Fruit fly (Drosophila melanogaster): ENCODE results near the gene CG15449.

The CG15449 gene

dm6 chrX:21044278-21044830 lies 3.9 kb upstream of the CG15449 start:
- peak; percentile 66 for TF ChIP-seq CG32121 (GFP tag; IDR thresholded peaks at IDR 0.05)
- TF ChIP-seq CG15710 (tag; optimal IDR thresholded peaks at IDR 0.05) = peak; percentile 15
- TF ChIP-seq D1 (tag; optimal IDR thresholded peaks at IDR 0.05) = no peak
- peak; percentile 50 for TF ChIP-seq CG8159 (tag; optimal IDR thresholded peaks at IDR 0.05)
- peak; percentile 70 for TF ChIP-seq Pif1A (GFP tag; optimal IDR thresholded peaks at IDR 0.05)
- peak; percentile 19 for TF ChIP-seq gl (tag; optimal IDR thresholded peaks at IDR 0.05)
- no peak for TF ChIP-seq CG13204 (GFP tag; optimal IDR thresholded peaks at IDR 0.05)
- no peak for TF ChIP-seq CG9948 (tag; optimal IDR thresholded peaks at IDR 0.05)
- TF ChIP-seq CG17806 (tag; optimal IDR thresholded peaks at IDR 0.05) = peak; percentile 43
- peak; percentile 90 for TF ChIP-seq CG4496 (GFP tag; IDR thresholded peaks at IDR 0.05)
- TF ChIP-seq CG34367 (tag; optimal IDR thresholded peaks at IDR 0.05) = peak; percentile 23
- TF ChIP-seq Pif1B (GFP tag; optimal IDR thresholded peaks at IDR 0.05) = peak; percentile 66
- TF ChIP-seq CG14655 (GFP tag; optimal IDR thresholded peaks at IDR 0.05) = no peak
- peak; percentile 59 for TF ChIP-seq CG8301 (tag; optimal IDR thresholded peaks at IDR 0.05)
- TF ChIP-seq EcR (GFP tag; optimal IDR thresholded peaks at IDR 0.05) = peak; percentile 21
- TF ChIP-seq rn (GFP tag; IDR thresholded peaks at IDR 0.05) = 0 out of 2 replicates have a peak, but pooled peaks have one; percentile 24
- peak; percentile 77 for TF ChIP-seq CG12605 (GFP tag; IDR thresholded peaks at IDR 0.05)
- peak; percentile 82 for TF ChIP-seq Ets98B (GFP tag; IDR thresholded peaks at IDR 0.05)
- TF ChIP-seq CG10348 (GFP tag; IDR thresholded peaks at IDR 0.05) = no peak
- TF ChIP-seq fd96Ca (GFP tag; IDR thresholded peaks at IDR 0.05) = peak; percentile 45; the same call in 2 of the 3 replicates
- no peak for TF ChIP-seq Snoo (tag; optimal IDR thresholded peaks at IDR 0.05)

- TF ChIP-seq Pif1A (GFP tag; optimal IDR thresholded peaks at IDR 0.05) = peak; percentile 77
- TF ChIP-seq fd96Ca (GFP tag; IDR thresholded peaks at IDR 0.05) = peak; percentile 83
- peak; percentile 95 for TF ChIP-seq Ets98B (GFP tag; IDR thresholded peaks at IDR 0.05)
- TF ChIP-seq CG15710 (tag; optimal IDR thresholded peaks at IDR 0.05) = peak; percentile 88
- TF ChIP-seq CG8301 (tag; optimal IDR thresholded peaks at IDR 0.05) = peak; percentile 86
- TF ChIP-seq CG32121 (GFP tag; IDR thresholded peaks at IDR 0.05) = peak; percentile 90
- TF ChIP-seq Snoo (tag; optimal IDR thresholded peaks at IDR 0.05) = peak; percentile 83
- TF ChIP-seq CG34367 (tag; optimal IDR thresholded peaks at IDR 0.05) = peak; percentile 85
- TF ChIP-seq CG8159 (tag; optimal IDR thresholded peaks at IDR 0.05) = peak; percentile 91
- TF ChIP-seq CG12605 (GFP tag; IDR thresholded peaks at IDR 0.05) = peak; percentile 93
- peak; percentile 46 for TF ChIP-seq CG10348 (GFP tag; IDR thresholded peaks at IDR 0.05)
- peak; percentile 35 for TF ChIP-seq D1 (tag; optimal IDR thresholded peaks at IDR 0.05)
- TF ChIP-seq CG9948 (tag; optimal IDR thresholded peaks at IDR 0.05) = peak; percentile 90
- TF ChIP-seq Pif1B (GFP tag; optimal IDR thresholded peaks at IDR 0.05) = peak; percentile 83
- TF ChIP-seq CG4496 (GFP tag; IDR thresholded peaks at IDR 0.05) = peak; percentile 96
- peak; percentile 46 for TF ChIP-seq EcR (GFP tag; optimal IDR thresholded peaks at IDR 0.05)
- peak; percentile 91 for TF ChIP-seq CG17806 (tag; optimal IDR thresholded peaks at IDR 0.05)
- TF ChIP-seq CG13204 (GFP tag; optimal IDR thresholded peaks at IDR 0.05) = peak; percentile 58
- peak; percentile 85 for TF ChIP-seq rn (GFP tag; IDR thresholded peaks at IDR 0.05)
- TF ChIP-seq CG14655 (GFP tag; optimal IDR thresholded peaks at IDR 0.05) = peak; percentile 89
- peak; percentile 79 for TF ChIP-seq gl (tag; optimal IDR thresholded peaks at IDR 0.05)
Measured at dm6 chrX:21042638-21043513, 2.5 kb upstream of the CG15449 start.

- TF ChIP-seq CG13204 (GFP tag; optimal IDR thresholded peaks at IDR 0.05) (no peak), CG14655 (GFP tag; optimal IDR thresholded peaks at IDR 0.05) (no peak), EcR (GFP tag; optimal IDR thresholded peaks at IDR 0.05) (no peak), CG4496 (GFP tag; IDR thresholded peaks at IDR 0.05) (no peak), CG8301 (tag; optimal IDR thresholded peaks at IDR 0.05) (no peak), fd96Ca (GFP tag; IDR thresholded peaks at IDR 0.05) (no peak), CG17806 (tag; optimal IDR thresholded peaks at IDR 0.05) (no peak), Ets98B (GFP tag; IDR thresholded peaks at IDR 0.05) (no peak), CG12605 (GFP tag; IDR thresholded peaks at IDR 0.05) (no peak), CG34367 (tag; optimal IDR thresholded peaks at IDR 0.05) (no peak), D1 (tag; optimal IDR thresholded peaks at IDR 0.05) (no peak)
Measured at dm6 chrX:21041825-21042224, 1.4 kb upstream of the CG15449 start, which contains the start of gene Mgstl. Gene Mgstl, plus strand, starts transcription at chrX:21042125.

- TF ChIP-seq CG17806 (tag; optimal IDR thresholded peaks at IDR 0.05) (no peak), CG14655 (GFP tag; optimal IDR thresholded peaks at IDR 0.05) (no peak), CG34367 (tag; optimal IDR thresholded peaks at IDR 0.05) (no peak), CG8159 (tag; optimal IDR thresholded peaks at IDR 0.05) (peak; percentile 14), Snoo (tag; optimal IDR thresholded peaks at IDR 0.05) (no peak), fd96Ca (GFP tag; IDR thresholded peaks at IDR 0.05) (no peak), gl (tag; optimal IDR thresholded peaks at IDR 0.05) (no peak), CG4496 (GFP tag; IDR thresholded peaks at IDR 0.05) (no peak), CG9948 (tag; optimal IDR thresholded peaks at IDR 0.05) (peak; percentile 10), CG12605 (GFP tag; IDR thresholded peaks at IDR 0.05) (no peak), Ets98B (GFP tag; IDR thresholded peaks at IDR 0.05) (peak; percentile 14; the same call in 1 of the 2 replicates), EcR (GFP tag; optimal IDR thresholded peaks at IDR 0.05) (no peak), CG15710 (tag; optimal IDR thresholded peaks at IDR 0.05) (no peak), D1 (tag; optimal IDR thresholded peaks at IDR 0.05) (peak; percentile 34), Pif1B (GFP tag; optimal IDR thresholded peaks at IDR 0.05) (no peak), Pif1A (GFP tag; optimal IDR thresholded peaks at IDR 0.05) (no peak)
Measured at dm6 chrX:21035938-21036324, 4.5 kb downstream of the CG15449 start.

Measured in whole organism, pupa.